Fruit fly (Drosophila melanogaster) whole organism, prepupa: ENCODE measurements around the gene dpr20.

Experiments
- CG11902 ChIP-seq: fragments of 200-800 bp; sonication (Bioruptor generic); optimal IDR thresholded peaks from 3 replicates; lab custom pipeline; 2016; ENCODE audit warnings: missing biosample characterization, missing genetic modification characterization
- CG16779 ChIP-seq: fragments of 200-800 bp; sonication (Bioruptor generic); optimal IDR thresholded peaks from 3 replicates; lab custom pipeline; 2017; ENCODE audit warnings: missing biosample characterization, mild to moderate bottlenecking, missing genetic modification characterization
- CG3032 ChIP-seq: fragments of 200-800 bp; optimal IDR thresholded peaks from 2 replicates; lab custom pipeline; 2019; ENCODE audit warnings: missing biosample characterization, mild to moderate bottlenecking, missing genetic modification characterization, moderate library complexity
- CG31627 ChIP-seq: fragments of 200-800 bp; sonication (Bioruptor generic); optimal IDR thresholded peaks from 3 replicates; lab custom pipeline; 2016; ENCODE audit warnings: missing biosample characterization, missing genetic modification characterization
- CG34406 ChIP-seq: fragments of 200-800 bp; sonication (Bioruptor generic); optimal IDR thresholded peaks from 3 replicates; lab custom pipeline; 2016; ENCODE audit warnings: missing biosample characterization, missing genetic modification characterization
- CG6163 ChIP-seq: fragments of 200-800 bp; sonication (Bioruptor generic); IDR thresholded peaks from 3 replicates; pipeline ENCODE4 v1.3.6; 2022; ENCODE audit warnings: missing biosample characterization, missing genetic modification characterization
- CG6276 ChIP-seq: fragments of 200-800 bp; sonication (Bioruptor generic); optimal IDR thresholded peaks from 2 replicates; lab custom pipeline; 2017; ENCODE audit warnings: missing biosample characterization, mild to moderate bottlenecking, missing genetic modification characterization
- CG6792 ChIP-seq: fragments of 200-800 bp; sonication (Bioruptor generic); optimal IDR thresholded peaks from 3 replicates; lab custom pipeline; 2016; ENCODE audit warnings: missing biosample characterization, missing genetic modification characterization
- CG6808 ChIP-seq: fragments of 200-800 bp; sonication (Bioruptor generic); optimal IDR thresholded peaks from 3 replicates; lab custom pipeline; 2017; ENCODE audit warnings: missing biosample characterization, missing genetic modification characterization, mild to moderate bottlenecking, moderate library complexity, missing genetic modification reagents
- CG7368 ChIP-seq: fragments of 200-800 bp; sonication (Bioruptor generic); optimal IDR thresholded peaks from 3 replicates; lab custom pipeline; 2016; ENCODE audit warnings: missing biosample characterization, missing genetic modification characterization
- CG8319 ChIP-seq: fragments of 200-800 bp; sonication (Bioruptor generic); optimal IDR thresholded peaks from 3 replicates; lab custom pipeline; 2016; ENCODE audit warnings: missing biosample characterization, missing genetic modification characterization
- Eip75B ChIP-seq: fragments of 200-800 bp; sonication (Bioruptor generic); optimal IDR thresholded peaks from 3 replicates; lab custom pipeline; 2016; ENCODE audit warnings: missing biosample characterization, missing genetic modification characterization
- Eip78C ChIP-seq: fragments of 200-800 bp; sonication (Bioruptor generic); peaks from one replicate; lab custom pipeline; 2016; ENCODE audit warnings: missing biosample characterization, missing genetic modification characterization
- Ets21C ChIP-seq: fragments of 200-800 bp; sonication (Bioruptor generic); optimal IDR thresholded peaks from 3 replicates; lab custom pipeline; 2016; ENCODE audit warnings: missing biosample characterization, missing genetic modification characterization
- Ets96B ChIP-seq: fragments of 200-800 bp; optimal IDR thresholded peaks from 2 replicates; lab custom pipeline; 2019; ENCODE audit warnings: missing biosample characterization, mild to moderate bottlenecking, missing genetic modification characterization, moderate library complexity
- Hr38 ChIP-seq: sonication (Bioruptor generic); optimal IDR thresholded peaks from 2 replicates; lab custom pipeline; 2016; ENCODE audit warnings: missing biosample characterization, missing genetic modification characterization
- Hr39 ChIP-seq: fragments of 200-800 bp; sonication (Bioruptor generic); optimal IDR thresholded peaks from 2 replicates; lab custom pipeline; 2016; ENCODE audit warnings: missing biosample characterization, missing genetic modification characterization
- Hr4 ChIP-seq: fragments of 200-800 bp; sonication (Bioruptor generic); optimal IDR thresholded peaks from 3 replicates; lab custom pipeline; 2016; ENCODE audit warnings: missing biosample characterization, missing genetic modification characterization
- Lpt ChIP-seq: fragments of 200-800 bp; sonication (Bioruptor generic); optimal IDR thresholded peaks from 3 replicates; lab custom pipeline; 2016; ENCODE audit warnings: missing biosample characterization, missing genetic modification characterization
- Met ChIP-seq: fragments of 200-800 bp; sonication (Bioruptor generic); optimal IDR thresholded peaks from 3 replicates; lab custom pipeline; 2016; ENCODE audit warnings: missing biosample characterization, missing genetic modification characterization
- Smox ChIP-seq: fragments of 200-800 bp; sonication (Bioruptor generic); optimal IDR thresholded peaks from 3 replicates; lab custom pipeline; 2016; ENCODE audit warnings: missing biosample characterization, missing genetic modification characterization
- Sox14 ChIP-seq: fragments of 200-800 bp; sonication (Bioruptor generic); optimal IDR thresholded peaks from 3 replicates; lab custom pipeline; 2016; ENCODE audit warnings: missing biosample characterization, missing genetic modification characterization
- Sox15 ChIP-seq: fragments of 200-800 bp; sonication (Bioruptor generic); optimal IDR thresholded peaks from 3 replicates; lab custom pipeline; 2016; ENCODE audit warnings: missing biosample characterization, missing genetic modification characterization
- acj6 ChIP-seq: fragments of 200-800 bp; sonication (Bioruptor generic); optimal IDR thresholded peaks from 3 replicates; lab custom pipeline; 2016; ENCODE audit warnings: missing biosample characterization, missing genetic modification characterization
- dsx ChIP-seq: fragments of 200-800 bp; optimal IDR thresholded peaks from 3 replicates; lab custom pipeline; 2019; ENCODE audit warnings: missing biosample characterization, mild to moderate bottlenecking, missing genetic modification characterization, moderate library complexity; ENCODE audit not compliant: poor library complexity, severe bottlenecking
- eg ChIP-seq: fragments of 200-800 bp; sonication (Bioruptor generic); IDR thresholded peaks from 3 replicates; pipeline ENCODE4 v1.3.6; 2022; ENCODE audit warnings: missing biosample characterization, missing genetic modification characterization
- fd85E ChIP-seq: fragments of 200-800 bp; sonication (Bioruptor generic); optimal IDR thresholded peaks from 3 replicates; lab custom pipeline; 2016; ENCODE audit warnings: missing biosample characterization, missing genetic modification characterization
- fkh ChIP-seq: fragments of 200-800 bp; sonication (Bioruptor generic); optimal IDR thresholded peaks from 3 replicates; lab custom pipeline; 2017; ENCODE audit warnings: missing biosample characterization, mild to moderate bottlenecking, missing genetic modification characterization, moderate library complexity
- net ChIP-seq: fragments of 200-800 bp; sonication (Bioruptor generic); optimal IDR thresholded peaks from 3 replicates; lab custom pipeline; 2016; ENCODE audit warnings: missing biosample characterization, missing genetic modification characterization
- salr ChIP-seq, 2 experiments: fragments of 200-800 bp; sonication (Bioruptor generic); optimal IDR thresholded peaks; 3 replicates each; lab custom pipeline; 2016 to 2018; ENCODE audit warnings: missing biosample characterization in 2 of 2, missing genetic modification characterization in 2 of 2, mild to moderate bottlenecking in 1 of 2
- spab ChIP-seq: fragments of 200-800 bp; sonication (Bioruptor generic); optimal IDR thresholded peaks from 2 replicates; lab custom pipeline; 2017; ENCODE audit warnings: missing biosample characterization, mild to moderate bottlenecking, missing genetic modification characterization, missing genetic modification reagents
- ss ChIP-seq, 2 experiments: fragments of 200-800 bp; sonication (Bioruptor generic); optimal IDR thresholded peaks; 2 replicates in 1 of 2; 3 replicates in 1 of 2; lab custom pipeline; 2017 to 2018; ENCODE audit warnings: mild to moderate bottlenecking in 2 of 2, missing biosample characterization in 2 of 2, missing genetic modification characterization in 2 of 2, moderate library complexity in 1 of 2
- svp ChIP-seq: fragments of 200-800 bp; sonication (Bioruptor generic); peaks from one replicate; lab custom pipeline; 2016; ENCODE audit warnings: missing biosample characterization, missing genetic modification characterization
- vri ChIP-seq: fragments of 200-800 bp; sonication (Bioruptor generic); optimal IDR thresholded peaks from 3 replicates; lab custom pipeline; 2016; ENCODE audit warnings: missing biosample characterization, mild to moderate bottlenecking, missing genetic modification characterization

The dpr20 gene

DNA sequence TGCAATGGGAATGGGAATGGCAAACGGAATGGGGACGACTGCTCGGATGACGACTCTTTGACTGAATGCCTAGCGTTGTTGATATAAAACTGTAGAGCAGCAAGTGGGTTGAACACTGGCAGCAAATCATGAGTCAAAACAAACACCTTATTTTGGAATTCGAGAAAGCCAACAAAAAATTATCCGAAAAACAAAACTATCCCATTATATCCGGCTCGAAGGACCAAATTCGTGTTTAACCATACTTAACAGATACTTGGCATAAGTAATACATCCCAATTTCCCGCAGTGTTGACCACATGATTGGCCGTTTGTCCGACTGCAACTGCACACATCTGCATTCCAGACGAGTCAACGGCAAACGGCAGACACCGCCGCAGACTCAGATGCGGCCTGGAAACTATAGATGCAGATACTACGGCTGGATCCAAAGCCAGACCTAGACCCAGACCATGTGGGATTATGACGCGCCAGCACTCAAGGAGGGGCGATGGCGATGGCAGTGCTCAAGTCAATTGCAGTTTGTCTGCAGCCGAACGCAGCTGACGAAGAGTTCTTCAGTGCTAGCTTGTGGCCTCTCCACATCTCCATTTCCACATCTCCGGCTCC is 43.7 kb downstream of the dpr20 start (continued):
- TF ChIP-seq fkh (GFP tag; lab: Kevin White, UChicago) = no peak
- peak; percentile 90 for TF ChIP-seq CG3032
- TF ChIP-seq CG6792 (GFP tag; lab: Kevin White, UChicago) = peak; percentile 77
- TF ChIP-seq Lpt (GFP tag; lab: Kevin White, UChicago) = peak; percentile 93
- peak; percentile 61 for TF ChIP-seq CG8319
- TF ChIP-seq CG6808 (GFP tag; lab: Kevin White, UChicago) = peak; percentile 86
- TF ChIP-seq Hr39 = peak; percentile 37
- peak; percentile 92 for TF ChIP-seq Ets96B (tag; lab: Kevin White, UChicago)
- TF ChIP-seq Smox (GFP tag; lab: Kevin White, UChicago) = peak; percentile 4
- peak; percentile 85 for TF ChIP-seq CG16779
- TF ChIP-seq Hr38 (GFP tag; lab: Kevin White, UChicago) = peak; percentile 81
- peak; percentile 81 for TF ChIP-seq dsx (GFP tag; lab: Kevin White, UChicago)
- TF ChIP-seq CG31627 (GFP tag; lab: Kevin White, UChicago) = peak; percentile 25
- peak; percentile 85 for TF ChIP-seq net
- TF ChIP-seq spab (GFP tag; lab: Kevin White, UChicago) = peak; percentile 87
- TF ChIP-seq fd85E (GFP tag; lab: Kevin White, UChicago) = peak; percentile 49

DNA sequence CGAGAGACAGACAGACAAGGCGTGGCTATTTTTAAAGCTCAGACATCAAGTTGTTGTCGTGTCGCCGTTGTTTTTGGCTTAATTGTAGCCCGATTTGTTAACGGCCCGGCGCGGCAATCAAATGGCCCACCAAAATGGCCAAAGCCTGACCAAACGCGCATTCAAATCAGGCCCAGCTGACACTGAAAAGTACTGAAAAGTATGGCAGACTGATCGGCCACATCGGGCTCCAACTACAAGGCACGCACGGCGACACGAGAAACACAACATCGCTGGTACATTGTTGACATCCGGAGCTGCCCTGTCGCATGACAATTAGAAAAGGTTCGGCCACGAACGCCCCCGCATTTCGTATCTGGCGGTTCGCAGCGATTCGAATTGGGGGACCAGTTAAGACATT is 45.2 kb downstream of the dpr20 start:
- TF ChIP-seq Hr4 (GFP tag; lab: Kevin White, UChicago) = no peak
- TF ChIP-seq Ets21C (GFP tag; lab: Kevin White, UChicago) = no peak
- TF ChIP-seq ss (GFP tag; optimal IDR thresholded peaks at IDR 0.05; lab: Kevin White, UChicago) = no peak
- no peak for TF ChIP-seq CG7368 (GFP tag; lab: Kevin White, UChicago)
- TF ChIP-seq vri (GFP tag; lab: Kevin White, UChicago) = no peak
- TF ChIP-seq salr (GFP tag; optimal IDR thresholded peaks at IDR 0.05; lab: Kevin White, UChicago) = no peak
- TF ChIP-seq svp (GFP tag; lab: Kevin White, UChicago) = no peak
- no peak for TF ChIP-seq Met (GFP tag; lab: Kevin White, UChicago)
- TF ChIP-seq Eip75B = no peak

DNA sequence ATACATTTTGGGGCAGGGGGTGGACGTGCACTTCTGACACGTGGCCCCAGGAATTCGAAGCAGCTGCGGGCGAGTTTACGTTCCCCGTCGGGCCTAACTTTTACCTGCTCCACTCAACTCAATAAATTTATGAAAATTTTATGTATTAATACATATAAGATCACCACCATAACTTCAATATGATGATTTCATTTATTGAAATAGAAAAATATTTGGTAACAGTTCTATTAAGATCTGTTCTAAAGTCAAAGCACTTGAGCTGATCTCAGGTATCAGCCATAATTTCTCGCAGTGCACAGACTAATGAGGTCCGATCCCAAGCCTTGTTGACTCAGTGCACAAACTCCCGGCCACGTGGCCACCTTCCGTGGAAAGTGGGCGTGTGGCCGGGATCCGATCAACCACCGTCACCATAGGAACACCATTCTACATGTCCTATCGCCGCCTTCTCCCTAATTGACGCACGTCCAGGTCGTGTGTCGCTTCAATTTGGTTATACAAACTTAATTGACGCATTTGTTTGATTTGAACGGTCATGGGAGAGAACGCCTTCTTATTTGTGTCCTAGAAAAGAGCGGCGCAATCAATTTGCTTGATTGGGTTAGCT is 46.9 kb downstream of the dpr20 start:
- TF ChIP-seq svp (GFP tag; lab: Kevin White, UChicago) (peak; percentile 11), Sox15 (no peak), Eip78C (GFP tag; lab: Kevin White, UChicago) (peak; percentile 2)

DNA sequence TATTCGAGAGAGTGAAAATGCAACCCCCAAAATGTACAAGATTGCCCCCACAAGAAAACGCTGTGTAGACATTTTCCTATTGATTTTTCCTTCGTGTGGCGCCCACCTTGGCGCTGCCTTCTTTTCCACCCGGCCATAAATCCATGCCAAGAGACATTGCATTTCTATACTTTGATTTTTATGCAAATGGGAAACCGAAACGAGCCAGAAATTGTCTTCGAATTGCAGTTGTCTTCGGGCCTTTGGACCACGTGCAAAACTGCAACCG is 47.6 kb downstream of the dpr20 start:
- TF ChIP-seq eg (GFP tag; lab: Robert Waterston, UW) = no peak
- TF ChIP-seq spab (GFP tag; lab: Kevin White, UChicago) = no peak
- TF ChIP-seq CG6163 (GFP tag; lab: Robert Waterston, UW) = no peak
- no peak for TF ChIP-seq dsx (GFP tag; lab: Kevin White, UChicago)
- TF ChIP-seq CG6276 = no peak
- TF ChIP-seq CG11902 = no peak
- TF ChIP-seq Sox14 (GFP tag; lab: Kevin White, UChicago) = no peak
- no peak for TF ChIP-seq acj6
- no peak for TF ChIP-seq fd85E (GFP tag; lab: Kevin White, UChicago)
- TF ChIP-seq CG34406 (GFP tag; lab: Kevin White, UChicago) = no peak
- TF ChIP-seq, all 60 proteins: peak for 0
